Fruit fly (Drosophila melanogaster) whole organism, embryonic: ENCODE data around the gene CG7191.

Experiments used
- Ada2b ChIP-seq: fragments of 200-800 bp; sonication (Bioruptor generic); IDR thresholded peaks from 2 replicates; pipeline ENCODE4 v1.3.6; 2022; ENCODE audit warnings: missing biosample characterization, missing genetic modification characterization
- Bteb2 ChIP-seq: fragments of 200-800 bp; sonication (Bioruptor generic); optimal IDR thresholded peaks from 2 replicates; lab custom pipeline; 2016; ENCODE audit warnings: missing biosample characterization, missing genetic modification characterization
- CG11398 ChIP-seq: fragments of 200-800 bp; sonication (Bioruptor generic); optimal IDR thresholded peaks from 2 replicates; lab custom pipeline; 2016; ENCODE audit warnings: missing biosample characterization, missing genetic modification characterization
- CG12942 ChIP-seq: fragments of 200-800 bp; sonication (Bioruptor generic); optimal IDR thresholded peaks from 3 replicates; lab custom pipeline; 2016; ENCODE audit warnings: missing biosample characterization, missing genetic modification characterization
- CG13287 ChIP-seq: fragments of 200-800 bp; sonication (Bioruptor generic); IDR thresholded peaks from 2 replicates; pipeline ENCODE4 v1.3.6; 2022; ENCODE audit warnings: missing biosample characterization, missing genetic modification characterization; ENCODE audit not compliant: partially characterized antibody
- CG13894 ChIP-seq: fragments of 200-800 bp; sonication (Bioruptor generic); optimal IDR thresholded peaks from 3 replicates; lab custom pipeline; 2018; ENCODE audit warnings: missing biosample characterization, mild to moderate bottlenecking, missing genetic modification characterization, moderate library complexity
- CG14441 ChIP-seq: fragments of 200-800 bp; sonication (Bioruptor generic); IDR thresholded peaks from 2 replicates; pipeline ENCODE4 v1.3.6; 2022; ENCODE audit warnings: missing biosample characterization, missing genetic modification characterization
- CG14860 ChIP-seq: fragments of 200-800 bp; sonication (Bioruptor generic); IDR thresholded peaks from 3 replicates; pipeline ENCODE4 v1.3.6; 2022; ENCODE audit warnings: missing biosample characterization, missing genetic modification characterization; ENCODE audit not compliant: partially characterized antibody
- CG15514 ChIP-seq: fragments of 200-800 bp; sonication (Bioruptor generic); optimal IDR thresholded peaks from 3 replicates; lab custom pipeline; 2017; ENCODE audit warnings: missing biosample characterization, missing genetic modification characterization, mild to moderate bottlenecking, moderate library complexity, missing genetic modification reagents
- CG16779 ChIP-seq: fragments of 200-800 bp; sonication (Bioruptor generic); IDR thresholded peaks from 2 replicates; pipeline ENCODE4 v1.3.6; 2022; ENCODE audit warnings: missing biosample characterization, missing genetic modification characterization
- CG17186 ChIP-seq: fragments of 200-800 bp; sonication (Bioruptor generic); optimal IDR thresholded peaks from 3 replicates; lab custom pipeline; 2017; ENCODE audit warnings: missing biosample characterization, missing genetic modification reagents, missing genetic modification characterization
- CG18599 ChIP-seq: fragments of 200-800 bp; sonication (Bioruptor generic); optimal IDR thresholded peaks from 3 replicates; lab custom pipeline; 2017; ENCODE audit warnings: missing biosample characterization, missing genetic modification characterization, mild to moderate bottlenecking, moderate library complexity, missing genetic modification reagents
- CG2199 ChIP-seq: fragments of 200-800 bp; sonication (Bioruptor generic); IDR thresholded peaks from 3 replicates; pipeline ENCODE4 v1.3.6; 2022; ENCODE audit warnings: missing biosample characterization, missing genetic modification characterization
- CG5180 ChIP-seq: fragments of 200-800 bp; sonication (Bioruptor generic); optimal IDR thresholded peaks from 3 replicates; lab custom pipeline; 2017; ENCODE audit warnings: missing biosample characterization, missing genetic modification characterization, mild to moderate bottlenecking, moderate library complexity, missing genetic modification reagents
- CG5953 ChIP-seq: fragments of 200-800 bp; sonication (Bioruptor generic); IDR thresholded peaks from 2 replicates; pipeline ENCODE4 v1.3.6; 2022; ENCODE audit warnings: missing biosample characterization, missing genetic modification characterization
- CG6791 ChIP-seq: fragments of 200-800 bp; sonication (Bioruptor generic); IDR thresholded peaks from 3 replicates; pipeline ENCODE4 v1.3.6; 2022; ENCODE audit warnings: missing biosample characterization, missing genetic modification characterization; ENCODE audit not compliant: partially characterized antibody
- CG8765 ChIP-seq: fragments of 200-800 bp; sonication (Bioruptor generic); IDR thresholded peaks from 2 replicates; pipeline ENCODE4 v1.3.6; 2022; ENCODE audit warnings: missing biosample characterization, missing genetic modification characterization
- CG9215 ChIP-seq: fragments of 200-800 bp; sonication (Bioruptor generic); IDR thresholded peaks from 2 replicates; pipeline ENCODE4 v1.3.6; 2022; ENCODE audit warnings: missing biosample characterization, missing genetic modification characterization
- CG9437 ChIP-seq: fragments of 200-800 bp; sonication (Bioruptor generic); optimal IDR thresholded peaks from 2 replicates; lab custom pipeline; 2018; ENCODE audit warnings: missing biosample characterization, mild to moderate bottlenecking, missing genetic modification characterization
- CG9797 ChIP-seq: fragments of 200-800 bp; sonication (Bioruptor generic); optimal IDR thresholded peaks from 3 replicates; lab custom pipeline; 2018; ENCODE audit warnings: missing biosample characterization, mild to moderate bottlenecking, missing genetic modification characterization
- CG9932 ChIP-seq: fragments of 200-800 bp; sonication (Bioruptor generic); IDR thresholded peaks from 2 replicates; pipeline ENCODE4 v1.3.6; 2022; ENCODE audit warnings: missing biosample characterization, missing genetic modification characterization
- Chrac-16 ChIP-seq: fragments of 200-800 bp; sonication (Bioruptor generic); optimal IDR thresholded peaks from 3 replicates; lab custom pipeline; 2016; ENCODE audit warnings: missing biosample characterization, missing genetic modification characterization
- Ets65A ChIP-seq: fragments of 200-800 bp; sonication (Bioruptor generic); peaks from one replicate; lab custom pipeline; 2016; ENCODE audit warnings: missing biosample characterization, missing genetic modification characterization
- Hand ChIP-seq: fragments of 200-800 bp; sonication (Bioruptor generic); optimal IDR thresholded peaks from 2 replicates; lab custom pipeline; 2017; ENCODE audit warnings: mild to moderate bottlenecking, missing biosample characterization, missing genetic modification reagents, missing genetic modification characterization
- Hr51 ChIP-seq, 2 experiments: fragments of 200-800 bp; sonication (Bioruptor generic); optimal IDR thresholded peaks; 2 replicates in 1 of 2; 3 replicates in 1 of 2; lab custom pipeline; 2016 to 2018; ENCODE audit warnings: missing biosample characterization in 2 of 2, missing genetic modification characterization in 2 of 2, mild to moderate bottlenecking in 1 of 2, moderate library complexity in 1 of 2
- Hsf ChIP-seq: fragments of 200-800 bp; sonication (Bioruptor generic); optimal IDR thresholded peaks from 3 replicates; lab custom pipeline; 2016; ENCODE audit warnings: missing biosample characterization, missing genetic modification characterization
- Nf-YC ChIP-seq: fragments of 200-800 bp; optimal IDR thresholded peaks from 3 replicates; lab custom pipeline; 2019; ENCODE audit warnings: missing biosample characterization, mild to moderate bottlenecking, missing genetic modification characterization, moderate library complexity
- Side ChIP-seq: fragments of 200-800 bp; sonication (Bioruptor generic); optimal IDR thresholded peaks from 2 replicates; lab custom pipeline; 2016; ENCODE audit warnings: missing biosample characterization, missing genetic modification characterization
- Sox100B ChIP-seq: fragments of 200-800 bp; sonication (Bioruptor generic); optimal IDR thresholded peaks from 3 replicates; lab custom pipeline; 2018; ENCODE audit warnings: missing biosample characterization, mild to moderate bottlenecking, missing genetic modification characterization
- ab ChIP-seq: fragments of 200-800 bp; sonication (Bioruptor generic); optimal IDR thresholded peaks from 2 replicates; lab custom pipeline; 2016; ENCODE audit warnings: missing biosample characterization, missing genetic modification characterization
- caup ChIP-seq: fragments of 200-800 bp; sonication (Bioruptor generic); optimal IDR thresholded peaks from 3 replicates; lab custom pipeline; 2017; ENCODE audit warnings: missing biosample characterization, mild to moderate bottlenecking, missing genetic modification characterization, moderate library complexity; ENCODE audit not compliant: severe bottlenecking
- chn ChIP-seq: fragments of 200-800 bp; sonication (Bioruptor generic); optimal IDR thresholded peaks from 2 replicates; lab custom pipeline; 2016; ENCODE audit warnings: missing biosample characterization, missing genetic modification characterization
- cwo ChIP-seq: fragments of 200-800 bp; sonication (Bioruptor generic); optimal IDR thresholded peaks from 3 replicates; lab custom pipeline; 2017; ENCODE audit warnings: missing biosample characterization, missing genetic modification characterization, mild to moderate bottlenecking, moderate library complexity, missing genetic modification reagents
- ems ChIP-seq: fragments of 200-800 bp; sonication (Bioruptor generic); optimal IDR thresholded peaks from 3 replicates; lab custom pipeline; 2016; ENCODE audit warnings: missing biosample characterization, missing genetic modification characterization
- exex ChIP-seq: fragments of 200-800 bp; sonication (Bioruptor generic); optimal IDR thresholded peaks from 4 replicates; lab custom pipeline; 2018; ENCODE audit warnings: missing biosample characterization, mild to moderate bottlenecking, missing genetic modification characterization, moderate library complexity
- eyg ChIP-seq: fragments of 200-800 bp; sonication (Bioruptor generic); optimal IDR thresholded peaks from 3 replicates; lab custom pipeline; 2016; ENCODE audit warnings: missing biosample characterization, missing genetic modification characterization
- ftz-f1 ChIP-seq: fragments of 200-800 bp; sonication (Bioruptor generic); optimal IDR thresholded peaks from 2 replicates; lab custom pipeline; 2016; ENCODE audit warnings: missing biosample characterization, missing genetic modification characterization
- gcm ChIP-seq: fragments of 200-800 bp; sonication (Bioruptor generic); optimal IDR thresholded peaks from 2 replicates; lab custom pipeline; 2019; ENCODE audit warnings: missing biosample characterization, mild to moderate bottlenecking, missing genetic modification characterization, moderate library complexity
- h ChIP-seq: fragments of >200 bp; optimal IDR thresholded peaks from 2 replicates; lab custom pipeline; 2017
- hth ChIP-seq: fragments of >200 bp; optimal IDR thresholded peaks from 2 replicates; lab custom pipeline; 2017; ENCODE audit warnings: inconsistent platforms
- jing ChIP-seq: fragments of 200-800 bp; sonication (Bioruptor generic); optimal IDR thresholded peaks from 2 replicates; lab custom pipeline; 2018; ENCODE audit warnings: missing biosample characterization, mild to moderate bottlenecking, missing genetic modification characterization
- lab ChIP-seq: fragments of 200-800 bp; sonication (Bioruptor generic); optimal IDR thresholded peaks from 3 replicates; lab custom pipeline; 2017; ENCODE audit warnings: missing biosample characterization, missing genetic modification characterization, mild to moderate bottlenecking, moderate library complexity, missing genetic modification reagents
- pita ChIP-seq: fragments of 200-800 bp; sonication (Bioruptor generic); optimal IDR thresholded peaks from 2 replicates; lab custom pipeline; 2017; ENCODE audit warnings: missing biosample characterization, mild to moderate bottlenecking, missing genetic modification characterization
- sens-2 ChIP-seq: fragments of 200-800 bp; sonication (Bioruptor generic); IDR thresholded peaks from 2 replicates; pipeline ENCODE4 v1.3.6; 2022; ENCODE audit warnings: missing biosample characterization, missing genetic modification characterization
- sim ChIP-seq: fragments of 200-800 bp; sonication (Bioruptor generic); IDR thresholded peaks from 2 replicates; pipeline ENCODE4 v1.3.6; 2022; ENCODE audit warnings: missing biosample characterization, missing genetic modification characterization
- slbo ChIP-seq: fragments of 200-800 bp; sonication (Bioruptor generic); IDR thresholded peaks from 2 replicates; pipeline ENCODE4 v1.3.6; 2022; ENCODE audit warnings: missing biosample characterization, missing genetic modification characterization
- sqz ChIP-seq: fragments of 200-800 bp; sonication (Bioruptor generic); optimal IDR thresholded peaks from 3 replicates; lab custom pipeline; 2018; ENCODE audit warnings: missing biosample characterization, mild to moderate bottlenecking, missing genetic modification characterization
- tgo ChIP-seq: fragments of 200-800 bp; sonication (Bioruptor generic); IDR thresholded peaks from 3 replicates; pipeline ENCODE4 v1.3.6; 2022; ENCODE audit warnings: missing biosample characterization, missing genetic modification characterization
- ttk ChIP-seq: fragments of 200-800 bp; sonication (Bioruptor generic); IDR thresholded peaks from 2 replicates; pipeline ENCODE4 v2.1.2; 2022; ENCODE audit warnings: missing biosample characterization, missing genetic modification characterization
- wdn ChIP-seq: fragments of 200-800 bp; sonication (Bioruptor generic); IDR thresholded peaks from 2 replicates; pipeline ENCODE4 v1.3.6; 2022; ENCODE audit warnings: missing biosample characterization, missing genetic modification characterization

Gene CG7191

DNA sequence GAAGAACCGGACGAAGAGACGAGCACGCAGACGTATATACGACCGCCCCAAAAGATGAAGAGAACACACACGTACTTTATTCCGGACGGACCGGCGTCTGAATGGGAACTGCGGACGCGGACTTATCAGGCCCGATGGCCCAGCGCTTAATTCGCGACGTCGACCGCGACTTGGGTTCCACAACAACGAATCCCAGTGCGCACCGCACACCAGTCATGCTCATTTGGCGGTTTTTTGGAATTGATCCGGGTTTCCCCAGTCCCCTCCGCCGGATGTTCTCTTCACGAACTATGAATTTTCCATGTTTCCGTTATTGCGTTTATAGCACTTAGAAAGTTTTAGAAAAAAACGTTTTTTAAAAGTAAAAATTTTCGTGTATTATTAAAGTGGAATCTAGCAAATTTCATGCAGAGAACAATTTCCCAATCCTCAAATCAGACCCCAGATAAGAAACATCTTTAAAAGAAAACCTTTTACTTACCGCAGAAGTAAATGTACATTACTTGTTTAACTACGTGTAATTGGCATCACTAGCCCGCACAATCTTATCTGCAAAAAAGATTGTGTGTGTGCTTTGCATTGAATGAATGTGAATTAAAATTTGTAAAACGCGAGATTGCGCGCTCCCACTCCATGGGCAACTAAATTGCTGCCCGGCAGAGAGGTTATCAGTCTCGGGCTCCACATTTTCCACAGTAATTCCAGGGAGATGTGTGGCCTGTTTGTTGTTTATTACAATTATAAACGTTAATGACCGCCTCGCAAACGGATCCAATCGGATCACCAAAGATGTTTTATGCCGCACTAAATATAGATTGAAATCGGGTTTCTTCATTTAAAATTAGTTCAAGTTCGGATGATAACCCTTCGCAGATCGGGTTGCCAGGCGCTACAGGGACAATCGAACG, 23.3 kb downstream of the CG7191 start, which contains the start of gene CG7149 (continued):
- TF ChIP-seq Sox100B (GFP tag; lab: Kevin White, UChicago) (no peak), hth (lab: Kevin White, UChicago) (no peak), Ada2b (GFP tag; lab: Robert Waterston, UW) (no peak), CG17186 (no peak), CG13287 (no peak; the same call in 1 of the 2 replicates), CG14860 (no peak), wdn (no peak), Hand (GFP tag; lab: Kevin White, UChicago) (peak; percentile 40), pita (no peak), CG5953 (GFP tag; lab: Robert Waterston, UW) (no peak), CG2199 (GFP tag; lab: Robert Waterston, UW) (no peak), CG9932 (GFP tag; lab: Robert Waterston, UW) (peak; percentile 19; the same call in 1 of the 2 replicates), Chrac-16 (GFP tag; lab: Kevin White, UChicago) (no peak), CG14441 (no peak), tgo (GFP tag; lab: Robert Waterston, UW) (peak; percentile 13; the same call in 1 of the 3 replicates), CG11398 (GFP tag; lab: Kevin White, UChicago) (no peak), slbo (peak; percentile 41; the same call in 1 of the 2 replicates), sens-2 (GFP tag; lab: Robert Waterston, UW) (no peak), Side (no peak), caup (no peak), CG16779 (GFP tag; lab: Robert Waterston, UW) (0 out of 2 replicates have a peak, but pooled peaks have one; percentile 27), Hsf (GFP tag; lab: Kevin White, UChicago) (peak; percentile 21), chn (GFP tag; lab: Kevin White, UChicago) (no peak), CG8765 (GFP tag; lab: Robert Waterston, UW) (no peak), CG13894 (no peak), CG15514 (peak; percentile 28), gcm (GFP tag; lab: Kevin White, UChicago) (no peak), Nf-YC (no peak), ab (GFP tag; lab: Kevin White, UChicago) (no peak), Hr51 (GFP tag; optimal IDR thresholded peaks at IDR 0.05; lab: Kevin White, UChicago) (peak in 1 of 2 experiments; percentile 31), Ets65A (GFP tag; lab: Kevin White, UChicago) (peak; percentile 6), CG12942 (GFP tag; lab: Kevin White, UChicago) (no peak), CG6791 (no peak), CG9797 (no peak), sqz (GFP tag; lab: Kevin White, UChicago) (no peak), sim (GFP tag; lab: Robert Waterston, UW) (no peak), ttk (GFP tag; lab: Robert Waterston, UW) (no peak), Bteb2 (GFP tag; lab: Kevin White, UChicago) (no peak), ems (GFP tag; lab: Kevin White, UChicago) (no peak), ftz-f1 (peak; percentile 15)

DNA sequence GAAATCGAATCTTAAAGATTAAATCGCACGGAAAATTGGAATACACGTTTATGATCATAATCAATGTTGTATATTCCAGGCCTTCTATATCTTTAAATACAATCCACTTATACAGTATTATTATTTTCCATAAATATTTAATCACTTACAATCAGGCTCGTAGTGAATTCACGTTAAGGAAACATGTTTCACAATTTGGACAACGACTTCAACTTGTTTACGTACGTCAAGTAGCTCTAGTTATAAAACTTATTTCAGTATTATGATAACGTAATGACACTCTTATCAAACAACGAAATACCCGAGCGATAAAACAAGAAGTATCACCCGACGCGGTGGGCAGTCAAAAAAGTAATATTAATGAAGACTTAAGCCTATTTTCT, 23.9 kb downstream of the CG7191 start:
- TF ChIP-seq exex (tag; lab: Kevin White, UChicago) = peak; percentile 54
- TF ChIP-seq Hsf (GFP tag; lab: Kevin White, UChicago) = no peak
- TF ChIP-seq CG5180 (GFP tag; lab: Kevin White, UChicago) = no peak
- no peak for TF ChIP-seq eyg (GFP tag; lab: Kevin White, UChicago)
- peak; percentile 5 for TF ChIP-seq CG18599 (GFP tag; lab: Kevin White, UChicago)
- TF ChIP-seq lab = peak; percentile 20
- no peak for TF ChIP-seq h (lab: Kevin White, UChicago)
- TF ChIP-seq jing (GFP tag; lab: Kevin White, UChicago) = no peak
- no peak for TF ChIP-seq cwo (GFP tag; lab: Kevin White, UChicago)
- peak; percentile 43 for TF ChIP-seq CG9437 (GFP tag; lab: Kevin White, UChicago)
- TF ChIP-seq CG9215 (GFP tag; lab: Robert Waterston, UW) = no peak
- TF ChIP-seq, all 482 proteins: peak for 4
